Fruit fly (Drosophila melanogaster): Measurements from ENCODE around the gene CG17841.

CG17841 gene

DNA sequence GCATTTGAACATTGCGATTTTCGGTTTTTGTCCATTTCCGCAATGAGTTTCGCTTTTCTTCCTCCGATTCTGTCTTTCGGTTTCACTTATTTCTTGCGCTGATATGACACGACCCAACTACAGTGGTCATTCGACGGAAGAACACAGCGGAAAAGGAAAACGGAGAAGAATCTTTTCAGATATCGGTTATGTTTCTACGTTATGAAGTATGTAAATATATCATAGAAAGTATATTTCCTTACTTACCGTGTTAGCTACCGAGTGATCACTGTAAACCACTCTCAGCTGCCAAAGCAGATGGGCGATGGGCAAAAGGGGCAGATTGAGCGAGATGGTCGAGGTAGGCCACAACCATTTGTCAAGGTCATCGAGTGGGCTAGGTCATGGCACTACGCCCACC, 19.8 kb downstream of the CG17841 start (continued):
- TF ChIP-seq Eip78C (GFP tag) (peak; percentile 74), CG11294 (GFP tag; IDR thresholded peaks at IDR 0.05) (0 out of 2 replicates have a peak, but pooled peaks have one; percentile 16), CG8319 (GFP tag; optimal IDR thresholded peaks at IDR 0.05) (peak; percentile 43), cyc (GFP tag; optimal IDR thresholded peaks at IDR 0.05) (peak; percentile 71), Ets21C (GFP tag; optimal IDR thresholded peaks at IDR 0.05) (peak; percentile 47)

DNA sequence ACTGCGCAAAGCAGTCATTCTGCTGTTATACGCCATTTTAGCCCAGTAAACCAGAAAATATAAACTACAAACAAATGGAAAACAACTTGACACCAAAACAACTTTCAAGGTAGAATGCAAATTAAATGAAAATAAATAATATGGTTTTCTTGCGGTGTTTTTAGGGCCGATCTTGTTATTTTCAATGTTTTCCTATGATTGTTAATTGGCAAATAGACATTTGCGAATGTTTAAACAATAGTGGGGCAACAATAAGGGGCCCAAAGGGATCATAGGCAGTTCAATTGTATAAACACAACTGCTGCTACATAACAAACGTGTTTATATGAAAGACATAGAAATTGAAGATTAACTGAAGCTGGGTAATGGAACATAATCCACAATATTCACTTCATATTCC, 29.0 kb downstream of the CG17841 start:
- TF ChIP-seq fkh (GFP tag; optimal IDR thresholded peaks at IDR 0.05) (peak; percentile 19), vri (GFP tag; optimal IDR thresholded peaks at IDR 0.05) (no peak), Met (GFP tag; optimal IDR thresholded peaks at IDR 0.05) (no peak), Smox (GFP tag; optimal IDR thresholded peaks at IDR 0.05) (no peak), CG15336 (GFP tag; IDR thresholded peaks at IDR 0.05) (no peak)

DNA sequence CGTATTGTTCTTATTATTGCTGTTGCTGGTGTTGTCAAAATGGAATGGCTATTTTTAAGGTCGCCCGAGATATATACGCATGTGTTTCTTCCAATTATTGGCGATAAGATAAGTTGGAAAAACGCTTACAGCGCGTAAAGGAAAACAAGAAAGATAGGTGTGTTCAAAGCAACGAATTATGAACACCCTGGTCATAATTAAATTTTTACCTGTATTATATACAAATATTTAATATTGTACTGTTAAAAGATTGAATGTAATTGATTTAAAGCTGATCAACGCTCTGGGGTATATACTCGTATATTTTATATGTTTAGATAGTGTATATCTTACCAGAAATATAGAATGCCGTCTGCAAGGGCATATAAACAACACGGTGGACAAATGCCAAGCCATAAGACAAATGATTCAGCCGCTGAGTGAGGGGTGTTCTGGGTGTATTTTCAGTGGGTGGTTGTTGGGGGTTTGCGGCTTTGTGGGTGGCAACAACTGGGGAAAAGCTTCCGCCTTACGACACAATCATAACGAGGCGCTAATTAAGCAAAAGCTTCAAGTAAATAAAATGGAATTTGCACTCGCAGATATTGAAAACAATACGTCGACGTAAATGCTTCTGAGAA, 29.8 kb downstream of the CG17841 start:
- TF ChIP-seq lz (GFP tag; optimal IDR thresholded peaks at IDR 0.05) = peak; percentile 32
- TF ChIP-seq svp (GFP tag) = peak; percentile 84
- TF ChIP-seq Eip78C (GFP tag) = peak; percentile 71
- TF ChIP-seq CG6792 (GFP tag; optimal IDR thresholded peaks at IDR 0.05) = peak; percentile 23
- TF ChIP-seq Met (GFP tag; optimal IDR thresholded peaks at IDR 0.05) = peak; percentile 27
- no peak for TF ChIP-seq CG11762 (GFP tag; optimal IDR thresholded peaks at IDR 0.05; ENCODE audit: insufficient read depth)
- no peak for TF ChIP-seq OdsH (GFP tag; optimal IDR thresholded peaks at IDR 0.05)
- TF ChIP-seq CG31627 (GFP tag; optimal IDR thresholded peaks at IDR 0.05) = peak; percentile 12
- TF ChIP-seq Gug (GFP tag; IDR thresholded peaks at IDR 0.05) = 0 out of 2 replicates have a peak, but pooled peaks have one; percentile 17
- no peak for TF ChIP-seq Eip93F (GFP tag; optimal IDR thresholded peaks at IDR 0.05)
- peak; percentile 43 for TF ChIP-seq esn (GFP tag; optimal IDR thresholded peaks at IDR 0.05)
- peak; percentile 15 for TF ChIP-seq Sox102F (GFP tag; optimal IDR thresholded peaks at IDR 0.05)
- no peak for TF ChIP-seq dsx (GFP tag; optimal IDR thresholded peaks at IDR 0.05; ENCODE audit: poor library complexity, severe bottlenecking)
- peak; percentile 13 for TF ChIP-seq CG32006 (GFP tag; optimal IDR thresholded peaks at IDR 0.05)
- no peak for TF ChIP-seq achi (GFP tag; optimal IDR thresholded peaks at IDR 0.05)
- peak; percentile 22 for TF ChIP-seq acj6 (GFP tag; optimal IDR thresholded peaks at IDR 0.05)
- TF ChIP-seq CG34406 (GFP tag; optimal IDR thresholded peaks at IDR 0.05) = peak; percentile 15
- peak; percentile 35 for TF ChIP-seq topi (GFP tag; optimal IDR thresholded peaks at IDR 0.05)
- peak; percentile 27 for TF ChIP-seq cyc (GFP tag; optimal IDR thresholded peaks at IDR 0.05)
- 0 out of 3 replicates have a peak, but pooled peaks have one; percentile 28 for TF ChIP-seq CG6163 (GFP tag; IDR thresholded peaks at IDR 0.05)
- no peak for TF ChIP-seq Hr38 (GFP tag; optimal IDR thresholded peaks at IDR 0.05)
- TF ChIP-seq fkh (GFP tag; optimal IDR thresholded peaks at IDR 0.05) = peak; percentile 5
- peak; percentile 47 for TF ChIP-seq Smox (GFP tag; optimal IDR thresholded peaks at IDR 0.05)
- peak; percentile 2 for TF ChIP-seq Hr39 (GFP tag; optimal IDR thresholded peaks at IDR 0.05)
- 0 out of 2 replicates have a peak, but pooled peaks have one; percentile 18 for TF ChIP-seq CG15336 (GFP tag; IDR thresholded peaks at IDR 0.05)
- TF ChIP-seq eg (GFP tag; IDR thresholded peaks at IDR 0.05) = peak; percentile 44; the same call in 1 of the 3 replicates
- TF ChIP-seq fd85E (GFP tag; optimal IDR thresholded peaks at IDR 0.05) = no peak
- no peak for TF ChIP-seq dac (GFP tag; optimal IDR thresholded peaks at IDR 0.05)

DNA sequence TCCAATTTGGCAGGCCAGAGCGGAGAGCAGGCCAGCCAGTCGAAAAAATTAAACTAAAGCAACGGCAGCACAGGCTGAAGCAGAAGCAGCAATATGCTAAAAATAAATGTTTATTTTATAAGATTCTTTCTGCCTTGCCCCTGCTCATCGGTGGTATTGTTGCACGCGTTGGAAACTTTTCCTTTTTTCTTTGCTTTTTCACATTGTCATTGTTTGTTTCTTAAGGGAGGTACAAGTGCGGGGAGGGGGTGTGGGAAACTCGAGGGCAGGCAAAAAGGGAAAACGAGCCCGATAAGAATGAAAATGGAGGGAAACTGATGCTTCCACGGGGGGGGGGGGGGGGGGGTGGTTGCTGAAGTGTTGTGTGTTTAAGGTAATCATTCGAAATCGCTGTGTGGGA, 31.1 kb downstream of the CG17841 start:
- TF ChIP-seq CG9139 (GFP tag; optimal IDR thresholded peaks at IDR 0.05) = no peak
- TF ChIP-seq CG7368 (GFP tag; optimal IDR thresholded peaks at IDR 0.05) = no peak
- TF ChIP-seq Sox14 (GFP tag; optimal IDR thresholded peaks at IDR 0.05) = no peak
- TF ChIP-seq CG15336 (GFP tag; IDR thresholded peaks at IDR 0.05) = no peak
- TF ChIP-seq Gug (GFP tag; IDR thresholded peaks at IDR 0.05) = no peak
- TF ChIP-seq Lpt (GFP tag; optimal IDR thresholded peaks at IDR 0.05) = no peak
- TF ChIP-seq Hr38 (GFP tag; optimal IDR thresholded peaks at IDR 0.05) = no peak
- no peak for TF ChIP-seq svp (GFP tag)
- no peak for TF ChIP-seq CG8319 (GFP tag; optimal IDR thresholded peaks at IDR 0.05)
- TF ChIP-seq CG16779 (tag; optimal IDR thresholded peaks at IDR 0.05) = no peak
- no peak for TF ChIP-seq CG6276 (GFP tag; optimal IDR thresholded peaks at IDR 0.05)
- no peak for TF ChIP-seq CG6163 (GFP tag; IDR thresholded peaks at IDR 0.05)
- TF ChIP-seq Met (GFP tag; optimal IDR thresholded peaks at IDR 0.05) = no peak
- TF ChIP-seq lz (GFP tag; optimal IDR thresholded peaks at IDR 0.05) = no peak
- no peak for TF ChIP-seq Eip78C (GFP tag)
- no peak for TF ChIP-seq cyc (GFP tag; optimal IDR thresholded peaks at IDR 0.05)
- no peak for TF ChIP-seq vri (GFP tag; optimal IDR thresholded peaks at IDR 0.05)
- TF ChIP-seq fd59A (GFP tag; optimal IDR thresholded peaks at IDR 0.05) = no peak
